Worm (Caenorhabditis elegans) whole organism, L1 larva: ENCODE measurements around the gene F58G1.3.
A peak's percentile ranks its signal among the peaks of the same experiment; 100 is the strongest.

Experiments
- C04F5.9 ChIP-seq: sonication (generic microtip); optimal IDR thresholded peaks from 2 replicates; lab custom pipeline; 2016; ENCODE audit warnings: missing genetic modification characterization, missing compliant biosample characterization
- C16A3.4 ChIP-seq: fragments of 150-350 bp; optimal IDR thresholded peaks from 2 replicates; lab custom pipeline; 2014; ENCODE audit warnings: missing biosample characterization, missing genetic modification characterization
- F16B12.6 ChIP-seq: fragments of 150-350 bp; optimal IDR thresholded peaks from 2 replicates; lab custom pipeline; 2014; ENCODE audit warnings: missing biosample characterization, missing genetic modification characterization
- aha-1 ChIP-seq: fragments of 150-350 bp; optimal IDR thresholded peaks from 2 replicates; lab custom pipeline; 2014; ENCODE audit warnings: missing biosample characterization, missing genetic modification characterization
- alr-1 ChIP-seq: fragments of 200-800 bp; sonication (Bioruptor generic); optimal IDR thresholded peaks from 2 replicates; lab custom pipeline; 2018; ENCODE audit warnings: borderline replicate concordance, mild to moderate bottlenecking, missing genetic modification characterization, missing compliant biosample characterization
- ama-1 ChIP-seq: fragments of 150-350 bp; optimal IDR thresholded peaks from 2 replicates; lab custom pipeline; 2014
- blmp-1 ChIP-seq: fragments of 150-350 bp; optimal IDR thresholded peaks from 2 replicates; lab custom pipeline; 2014; ENCODE audit warnings: missing biosample characterization, missing genetic modification characterization
- ceh-82 ChIP-seq, 3 experiments: fragments of 150-350 bp in 1 of 3; sonication (generic microtip) in 2 of 3; optimal IDR thresholded peaks; 2 replicates each; lab custom pipeline; 2014 to 2017; ENCODE audit warnings: missing biosample characterization in 3 of 3, missing genetic modification characterization in 3 of 3
- ces-1 ChIP-seq: fragments of 150-350 bp; optimal IDR thresholded peaks from 2 replicates; lab custom pipeline; 2014; ENCODE audit warnings: missing biosample characterization, missing genetic modification reagents, missing genetic modification characterization
- dsc-1 ChIP-seq: sonication (generic microtip); optimal IDR thresholded peaks from 2 replicates; lab custom pipeline; 2016; ENCODE audit warnings: mild to moderate bottlenecking, missing genetic modification characterization, missing compliant biosample characterization
- efl-1 ChIP-seq, 4 experiments: fragments of 150-350 bp; optimal IDR thresholded peaks in 3 of 4; peaks in 1 of 4; 1 replicate in 1 of 4; 2 replicates in 3 of 4; lab custom pipeline; 2014; ENCODE audit warnings: missing biosample characterization in 2 of 4, missing genetic modification characterization in 2 of 4, missing genetic modification reagents in 2 of 4
- efl-3 ChIP-seq: fragments of 200-800 bp; sonication (Bioruptor generic); optimal IDR thresholded peaks from 2 replicates; lab custom pipeline; 2018; ENCODE audit warnings: mild to moderate bottlenecking, missing genetic modification characterization, missing compliant biosample characterization
- egl-13 ChIP-seq: sonication (generic microtip); optimal IDR thresholded peaks from 2 replicates; lab custom pipeline; 2016; ENCODE audit warnings: missing genotype, missing genetic modification reagents, missing genetic modification characterization, missing compliant biosample characterization
- egl-27 ChIP-seq, 2 experiments: fragments of 150-350 bp in 1 of 2; sonication (generic microtip); optimal IDR thresholded peaks; 3 replicates each; lab custom pipeline; 2017 to 2018; ENCODE audit warnings: missing biosample characterization in 2 of 2, missing genetic modification characterization in 2 of 2, missing genetic modification reagents in 2 of 2
- elt-2 ChIP-seq: sonication (generic microtip); optimal IDR thresholded peaks from 2 replicates; lab custom pipeline; 2016; ENCODE audit warnings: missing genetic modification characterization, mild to moderate bottlenecking, inconsistent platforms, missing compliant biosample characterization, missing genetic modification reagents
- elt-3 ChIP-seq, 6 experiments: fragments of 150-350 bp in 1 of 6; sonication (generic microtip); optimal IDR thresholded peaks; 2 replicates each; lab custom pipeline; 2017 to 2018; ENCODE audit warnings: missing biosample characterization in 6 of 6, missing genetic modification characterization in 6 of 6, inconsistent platforms in 1 of 6
- ets-5 ChIP-seq: fragments of 200-800 bp; sonication (Bioruptor generic); IDR thresholded peaks from 2 replicates; pipeline ENCODE4 v1.3.6; 2022; ENCODE audit warnings: missing genetic modification characterization, missing compliant biosample characterization
- fkh-10 ChIP-seq: sonication (generic microtip); optimal IDR thresholded peaks from 2 replicates; lab custom pipeline; 2017; ENCODE audit warnings: missing biosample characterization, missing genetic modification reagents, missing genetic modification characterization
- fkh-8 ChIP-seq: sonication (generic microtip); optimal IDR thresholded peaks from 2 replicates; lab custom pipeline; 2016; ENCODE audit warnings: mild to moderate bottlenecking, missing genetic modification characterization, missing compliant biosample characterization
- fos-1 ChIP-seq: fragments of 150-350 bp; optimal IDR thresholded peaks from 2 replicates; lab custom pipeline; 2014; ENCODE audit warnings: missing biosample characterization, missing genetic modification characterization
- grh-1 ChIP-seq: fragments of 200-800 bp; sonication (Bioruptor generic); IDR thresholded peaks from 2 replicates; pipeline ENCODE4 v1.3.6; 2022; ENCODE audit warnings: missing genetic modification reagents, missing genetic modification characterization, missing compliant biosample characterization
- hlh-17 ChIP-seq: fragments of 200-800 bp; sonication (Bioruptor generic); optimal IDR thresholded peaks from 2 replicates; lab custom pipeline; 2018; ENCODE audit warnings: missing genetic modification characterization, mild to moderate bottlenecking, missing compliant biosample characterization, moderate library complexity, borderline replicate concordance
- hlh-4 ChIP-seq: sonication (generic microtip); optimal IDR thresholded peaks from 2 replicates; lab custom pipeline; 2016; ENCODE audit warnings: mild to moderate bottlenecking, missing genetic modification characterization, missing compliant biosample characterization
- irx-1 ChIP-seq: sonication (generic microtip); optimal IDR thresholded peaks from 2 replicates; lab custom pipeline; 2016; ENCODE audit warnings: missing genetic modification characterization, missing compliant biosample characterization
- isw-1 ChIP-seq: fragments of 200-800 bp; sonication (Bioruptor generic); IDR thresholded peaks from 2 replicates; pipeline ENCODE4 v1.3.6; 2022; ENCODE audit warnings: missing genetic modification characterization, missing compliant biosample characterization
- jun-1 ChIP-seq: fragments of 150-350 bp; optimal IDR thresholded peaks from 2 replicates; lab custom pipeline; 2014; ENCODE audit warnings: missing biosample characterization, missing genetic modification reagents, missing genetic modification characterization
- lin-35 ChIP-seq, 2 experiments: fragments of 150-350 bp; optimal IDR thresholded peaks; 2 replicates each; lab custom pipeline; 2014; ENCODE audit warnings: missing biosample characterization in 2 of 2, missing genetic modification characterization in 2 of 2, missing genetic modification reagents in 2 of 2
- lsy-2 ChIP-seq, 2 experiments: fragments of 150-350 bp; optimal IDR thresholded peaks; 2 replicates each; lab custom pipeline; 2014; ENCODE audit warnings: missing biosample characterization in 2 of 2, missing genetic modification characterization in 2 of 2
- mab-9 ChIP-seq: fragments of 200-800 bp; sonication (Bioruptor generic); IDR thresholded peaks from 2 replicates; pipeline ENCODE4 v1.3.6; 2022; ENCODE audit warnings: missing genetic modification reagents, missing genetic modification characterization, missing compliant biosample characterization
- mdl-1 ChIP-seq, 2 experiments: fragments of 150-350 bp; optimal IDR thresholded peaks; 2 replicates each; lab custom pipeline; 2014 to 2017; ENCODE audit warnings: missing biosample characterization in 2 of 2, missing genetic modification characterization in 2 of 2, inconsistent platforms in 1 of 2
- mep-1 ChIP-seq: fragments of 150-350 bp; optimal IDR thresholded peaks from 2 replicates; lab custom pipeline; 2014; ENCODE audit warnings: missing biosample characterization, missing genetic modification characterization
- nhr-11 ChIP-seq: fragments of 150-350 bp; optimal IDR thresholded peaks from 2 replicates; lab custom pipeline; 2014; ENCODE audit warnings: missing biosample characterization, missing genetic modification characterization
- nhr-12 ChIP-seq: sonication (generic microtip); optimal IDR thresholded peaks from 2 replicates; lab custom pipeline; 2017; ENCODE audit warnings: missing biosample characterization, missing genetic modification characterization
- nhr-20 ChIP-seq: sonication (generic microtip); optimal IDR thresholded peaks from 2 replicates; lab custom pipeline; 2016; ENCODE audit warnings: mild to moderate bottlenecking, missing genetic modification characterization, missing compliant biosample characterization
- nhr-28 ChIP-seq: fragments of 150-350 bp; optimal IDR thresholded peaks from 2 replicates; lab custom pipeline; 2014; ENCODE audit warnings: missing biosample characterization, missing genetic modification characterization
- nhr-71 ChIP-seq: sonication (generic microtip); optimal IDR thresholded peaks from 2 replicates; lab custom pipeline; 2016; ENCODE audit warnings: mild to moderate bottlenecking, missing genetic modification characterization, moderate library complexity, missing compliant biosample characterization
- nhr-76 ChIP-seq: sonication (generic microtip); optimal IDR thresholded peaks from 2 replicates; lab custom pipeline; 2017; ENCODE audit warnings: missing biosample characterization, missing genetic modification characterization
- nhr-77 ChIP-seq: fragments of 150-350 bp; optimal IDR thresholded peaks from 2 replicates; lab custom pipeline; 2014; ENCODE audit warnings: missing biosample characterization, missing genetic modification characterization
- nhr-84 ChIP-seq: sonication (generic microtip); optimal IDR thresholded peaks from 2 replicates; lab custom pipeline; 2017; ENCODE audit warnings: missing biosample characterization, missing genetic modification characterization
- nhr-85 ChIP-seq: sonication (generic microtip); peaks from one replicate; lab custom pipeline; 2016; ENCODE audit warnings: missing genetic modification characterization, inconsistent platforms, missing compliant biosample characterization
- nhr-90 ChIP-seq: sonication (generic microtip); optimal IDR thresholded peaks from 2 replicates; lab custom pipeline; 2016; ENCODE audit warnings: mild to moderate bottlenecking, missing genetic modification characterization, missing compliant biosample characterization; ENCODE audit not compliant: poor library complexity
- pag-3 ChIP-seq: sonication (generic microtip); optimal IDR thresholded peaks from 2 replicates; lab custom pipeline; 2017; ENCODE audit warnings: missing genetic modification characterization, mild to moderate bottlenecking, missing compliant biosample characterization, antibody characterized with exemption, borderline replicate concordance; ENCODE audit not compliant: insufficient read depth
- pqm-1 ChIP-seq: sonication (generic microtip); optimal IDR thresholded peaks from 3 replicates; lab custom pipeline; 2017; ENCODE audit warnings: missing biosample characterization, missing genetic modification characterization
- rnt-1 ChIP-seq: sonication (generic microtip); optimal IDR thresholded peaks from 2 replicates; lab custom pipeline; 2016; ENCODE audit warnings: mild to moderate bottlenecking, missing genetic modification characterization, moderate library complexity, missing compliant biosample characterization
- snpc-4 ChIP-seq: fragments of 150-350 bp; optimal IDR thresholded peaks from 2 replicates; lab custom pipeline; 2014; ENCODE audit warnings: missing biosample characterization, missing genetic modification characterization
- snu-23 ChIP-seq: sonication (generic microtip); optimal IDR thresholded peaks from 2 replicates; lab custom pipeline; 2016; ENCODE audit warnings: missing genetic modification characterization, missing compliant biosample characterization
- tlp-1 ChIP-seq: fragments of 150-350 bp; optimal IDR thresholded peaks from 2 replicates; lab custom pipeline; 2014; ENCODE audit warnings: missing biosample characterization, missing genetic modification characterization
- unc-130 ChIP-seq: fragments of 150-350 bp; optimal IDR thresholded peaks from 2 replicates; lab custom pipeline; 2017; ENCODE audit warnings: missing biosample characterization, missing genetic modification characterization, inconsistent platforms
- unc-30 ChIP-seq: sonication (generic microtip); optimal IDR thresholded peaks from 2 replicates; lab custom pipeline; 2017; ENCODE audit warnings: missing biosample characterization, missing genetic modification characterization
- unc-86 ChIP-seq: sonication (generic microtip); optimal IDR thresholded peaks from 2 replicates; lab custom pipeline; 2016; ENCODE audit warnings: missing genetic modification characterization, missing compliant biosample characterization
- vab-15 ChIP-seq: sonication (generic microtip); optimal IDR thresholded peaks from 2 replicates; lab custom pipeline; 2017; ENCODE audit warnings: missing genotype, mild to moderate bottlenecking, missing genetic modification characterization, missing compliant biosample characterization
- zag-1 ChIP-seq: fragments of 150-350 bp; optimal IDR thresholded peaks from 2 replicates; lab custom pipeline; 2014; ENCODE audit warnings: missing biosample characterization, missing genetic modification characterization

F58G1.3 gene

DNA sequence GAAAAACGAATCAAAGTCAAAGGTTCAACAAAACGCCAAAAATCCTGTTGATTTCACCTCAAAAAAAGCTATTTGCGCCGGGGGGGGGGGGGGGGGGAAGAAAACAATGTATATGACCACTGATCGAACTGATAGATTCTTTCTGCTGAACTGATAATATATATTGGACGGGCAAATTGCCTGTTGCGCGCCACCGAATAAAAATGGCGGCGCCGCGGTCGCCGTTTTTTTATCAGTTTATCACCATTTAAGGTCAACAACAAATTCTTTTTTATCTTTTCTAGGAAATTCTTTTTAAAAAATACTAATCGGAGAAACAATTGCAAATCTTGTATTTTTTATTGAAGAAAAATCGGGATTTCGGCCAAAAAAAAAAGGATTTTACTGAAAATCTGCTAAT lies 48.4 kb downstream of the F58G1.3 start (continued):
- TF ChIP-seq nhr-90 (no peak), aha-1 (tag; lab: Kevin White, UChicago) (no peak)

DNA sequence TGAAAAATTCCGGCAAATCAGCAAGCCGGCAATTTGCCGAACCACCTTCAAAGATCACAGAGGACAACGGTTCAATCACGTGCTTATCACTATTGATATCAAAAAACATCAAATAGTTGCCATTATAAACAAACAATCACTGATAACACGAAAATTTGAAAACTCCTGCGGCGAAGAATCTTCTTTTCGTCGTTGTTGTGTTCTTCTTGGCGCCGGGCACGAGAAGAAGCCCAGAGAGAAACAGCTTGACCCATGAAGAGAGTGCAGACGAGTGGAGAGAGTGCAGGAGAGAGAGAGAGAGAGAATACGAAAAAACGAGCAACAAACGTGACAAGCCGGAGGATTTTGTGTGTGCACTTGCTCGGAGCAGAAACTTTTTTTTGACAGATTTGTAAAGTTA lies 49.4 kb downstream of the F58G1.3 start:
- TF ChIP-seq nhr-76 (tag; lab: Kevin White, UChicago) (no peak), rnt-1 (tag; lab: Kevin White, UChicago) (no peak), nhr-90 (peak; percentile 39), egl-13 (tag; lab: Kevin White, UChicago) (no peak), fkh-10 (GFP tag; lab: Kevin White, UChicago) (no peak), grh-1 (GFP tag; lab: Robert Waterston, UW) (no peak), zag-1 (tag; lab: Kevin White, UChicago) (no peak), tlp-1 (no peak), isw-1 (GFP tag; lab: Robert Waterston, UW) (no peak), ets-5 (GFP tag; lab: Robert Waterston, UW) (no peak), fkh-8 (tag; lab: Kevin White, UChicago) (no peak), hlh-4 (tag; lab: Kevin White, UChicago) (no peak), egl-27 (tag; optimal IDR thresholded peaks at IDR 0.05; lab: Kevin White, UChicago) (no peak), nhr-85 (tag; lab: Kevin White, UChicago) (no peak), unc-130 (tag; lab: Kevin White, UChicago) (no peak), alr-1 (no peak), nhr-84 (tag; lab: Kevin White, UChicago) (no peak), unc-86 (no peak), elt-2 (tag; lab: Kevin White, UChicago) (peak; percentile 88), mab-9 (no peak), nhr-11 (tag; lab: Kevin White, UChicago) (no peak), nhr-28 (tag; lab: Kevin White, UChicago) (no peak), C16A3.4 (tag; lab: Kevin White, UChicago) (no peak), mdl-1 (tag; optimal IDR thresholded peaks at IDR 0.05; lab: Kevin White, UChicago) (peak in 1 of 2 experiments; percentile 81), hlh-17 (GFP tag; lab: Kevin White, UChicago) (no peak), efl-1 (optimal IDR thresholded peaks at IDR 0.05; lab: Kevin White, UChicago) (peak; percentile 42 to 47), efl-1 (GFP tag; optimal IDR thresholded peaks at IDR 0.05 in 1 of 2; lab: Kevin White, UChicago) (peak; percentile 23 to 93), nhr-12 (tag; lab: Kevin White, UChicago) (no peak), mep-1 (tag; lab: Kevin White, UChicago) (peak; percentile 3), pag-3 (no peak), ces-1 (GFP tag; lab: Kevin White, UChicago) (no peak), vab-15 (tag; lab: Kevin White, UChicago) (no peak), efl-3 (GFP tag; lab: Kevin White, UChicago) (no peak), nhr-71 (tag; lab: Kevin White, UChicago) (peak; percentile 69), F16B12.6 (tag; lab: Kevin White, UChicago) (peak; percentile 3), lsy-2 (tag; optimal IDR thresholded peaks at IDR 0.05; lab: Kevin White, UChicago) (peak; percentile 4 to 26), irx-1 (tag; lab: Kevin White, UChicago) (peak; percentile 14), fos-1 (tag; lab: Kevin White, UChicago) (no peak), dsc-1 (no peak), snu-23 (GFP tag; lab: Kevin White, UChicago) (peak; percentile 53), pqm-1 (tag; lab: Kevin White, UChicago) (no peak), nhr-77 (tag; lab: Kevin White, UChicago) (peak; percentile 24), nhr-20 (peak; percentile 47), lin-35 (GFP tag; optimal IDR thresholded peaks at IDR 0.05; lab: Kevin White, UChicago) (peak in 1 of 2 experiments; percentile 48), elt-3 (tag; optimal IDR thresholded peaks at IDR 0.05; lab: Kevin White, UChicago) (peak in 1 of 6 experiments; percentile 60), C04F5.9 (tag; lab: Kevin White, UChicago) (no peak), blmp-1 (tag; lab: Kevin White, UChicago) (peak; percentile 18), snpc-4 (tag; lab: Kevin White, UChicago) (no peak), ceh-82 (tag; optimal IDR thresholded peaks at IDR 0.05; lab: Kevin White, UChicago) (peak in 1 of 3 experiments; percentile 43), jun-1 (no peak), unc-30 (tag; lab: Kevin White, UChicago) (no peak), ama-1 (lab: Kevin White, UChicago) (peak; percentile 17)
